Worm (Caenorhabditis elegans) whole organism, early embryonic: ENCODE measurements around the gene acbp-3.
A peak's percentile ranks its signal among the peaks of the same experiment; 100 is the strongest.

ENCODE experiments used
- B0310.2 ChIP-seq: sonication (generic microtip); optimal IDR thresholded peaks from 2 replicates; lab custom pipeline; 2016; ENCODE audit warnings: mild to moderate bottlenecking, missing genetic modification characterization, missing compliant biosample characterization
- F13C5.2 ChIP-seq: sonication (generic microtip); optimal IDR thresholded peaks from 2 replicates; lab custom pipeline; 2017; ENCODE audit warnings: mild to moderate bottlenecking, missing genetic modification characterization, inconsistent platforms, missing compliant biosample characterization
- aly-1 ChIP-seq: sonication (generic microtip); optimal IDR thresholded peaks from 2 replicates; lab custom pipeline; 2016; ENCODE audit warnings: missing genetic modification characterization, missing compliant biosample characterization
- ama-1 ChIP-seq: fragments of 150-350 bp; optimal IDR thresholded peaks from 2 replicates; lab custom pipeline; 2014
- ceh-13 ChIP-seq: fragments of 200-800 bp; sonication (Bioruptor generic); optimal IDR thresholded peaks from 2 replicates; lab custom pipeline; 2018; ENCODE audit warnings: mild to moderate bottlenecking, missing genetic modification characterization, missing compliant biosample characterization
- ceh-36 ChIP-seq: sonication (generic microtip); optimal IDR thresholded peaks from 2 replicates; lab custom pipeline; 2016; ENCODE audit warnings: missing genetic modification characterization, inconsistent platforms, missing compliant biosample characterization
- ets-7 ChIP-seq: sonication (generic microtip); optimal IDR thresholded peaks from 2 replicates; lab custom pipeline; 2016; ENCODE audit warnings: missing genotype, missing genetic modification characterization, missing compliant biosample characterization
- flt-1 ChIP-seq: fragments of 200-800 bp; sonication (Bioruptor generic); IDR thresholded peaks from 2 replicates; pipeline ENCODE4 v1.3.6; 2022; ENCODE audit warnings: missing genetic modification characterization, missing compliant biosample characterization
- hmbx-1 ChIP-seq: sonication (generic microtip); optimal IDR thresholded peaks from 2 replicates; lab custom pipeline; 2016; ENCODE audit warnings: mild to moderate bottlenecking, missing genetic modification characterization, missing compliant biosample characterization
- hmg-4 ChIP-seq: fragments of 200-800 bp; sonication (Bioruptor generic); optimal IDR thresholded peaks from 2 replicates; lab custom pipeline; 2018; ENCODE audit warnings: mild to moderate bottlenecking, missing genetic modification characterization, missing compliant biosample characterization
- hnd-1 ChIP-seq: sonication (generic microtip); optimal IDR thresholded peaks from 2 replicates; lab custom pipeline; 2016; ENCODE audit warnings: missing genetic modification characterization, missing compliant biosample characterization
- pes-1 ChIP-seq: fragments of 200-800 bp; sonication (Bioruptor generic); IDR thresholded peaks from 2 replicates; pipeline ENCODE4 v1.3.6; 2022; ENCODE audit warnings: missing genetic modification reagents, missing genetic modification characterization, missing compliant biosample characterization
- scrt-1 ChIP-seq: fragments of 200-800 bp; sonication (Bioruptor generic); IDR thresholded peaks from 2 replicates; pipeline ENCODE4 v1.3.6; 2022; ENCODE audit warnings: missing genetic modification characterization, missing compliant biosample characterization
- sea-1 ChIP-seq: fragments of 200-800 bp; sonication (Bioruptor generic); conservative IDR thresholded peaks from 2 replicates; pipeline ENCODE4 v1.3.6; 2022; ENCODE audit warnings: missing genetic modification characterization, missing compliant biosample characterization
- tbx-11 ChIP-seq: fragments of 200-800 bp; sonication (Bioruptor generic); IDR thresholded peaks from 2 replicates; pipeline ENCODE4 v1.3.6; 2022; ENCODE audit warnings: missing genetic modification characterization, missing compliant biosample characterization
- tbx-37 ChIP-seq: fragments of 200-800 bp; sonication (Bioruptor generic); conservative IDR thresholded peaks from 2 replicates; pipeline ENCODE4 v1.3.6; 2022; ENCODE audit warnings: missing genetic modification reagents, missing genetic modification characterization, missing compliant biosample characterization
- tra-4 ChIP-seq: sonication (generic microtip); optimal IDR thresholded peaks from 2 replicates; lab custom pipeline; 2017; ENCODE audit warnings: missing genetic modification characterization, missing compliant biosample characterization

The acbp-3 gene

ce11 chrX:10924031-10924430, 21.0 kb downstream of the acbp-3 start:
- no peak for TF ChIP-seq hmbx-1 (tag; lab: Kevin White, UChicago)
- TF ChIP-seq tbx-11 (GFP tag; lab: Robert Waterston, UW), result no peak
- no peak for TF ChIP-seq sea-1 (GFP tag; lab: Robert Waterston, UW)

- TF ChIP-seq aly-1 (tag; lab: Kevin White, UChicago), result peak; percentile 30
- no peak for TF ChIP-seq hmbx-1 (tag; lab: Kevin White, UChicago)
- TF ChIP-seq ceh-13 (GFP tag; lab: Kevin White, UChicago), result no peak
These were observed 24.1 kb downstream of the acbp-3 start for ce11 chrX:10927136-10927535.

- TF ChIP-seq ama-1, result no peak
- TF ChIP-seq pes-1 (GFP tag; lab: Robert Waterston, UW), result no peak
- no peak for TF ChIP-seq aly-1 (tag; lab: Kevin White, UChicago)
- TF ChIP-seq ets-7, result no peak
- TF ChIP-seq tbx-11 (GFP tag; lab: Robert Waterston, UW), result no peak
- TF ChIP-seq sea-1 (GFP tag; lab: Robert Waterston, UW), result no peak
- no peak for TF ChIP-seq hnd-1 (tag; lab: Kevin White, UChicago)
- no peak for TF ChIP-seq F13C5.2
- no peak for TF ChIP-seq flt-1 (GFP tag; lab: Robert Waterston, UW)
- TF ChIP-seq scrt-1 (GFP tag; lab: Robert Waterston, UW), result no peak
These were observed 26.0 kb downstream of the acbp-3 start, which contains the start of gene dgn-1 for ce11 chrX:10928948-10929563. Gene dgn-1 (minus strand): TSS chrX:10928998.

- TF ChIP-seq tra-4 (tag; lab: Kevin White, UChicago) (no peak), hmg-4 (GFP tag; lab: Kevin White, UChicago) (peak; percentile 18), flt-1 (GFP tag; lab: Robert Waterston, UW) (no peak)
These were observed 29.0 kb downstream of the acbp-3 start for ce11 chrX:10932087-10932486.

- no peak for TF ChIP-seq tbx-37 (GFP tag; lab: Robert Waterston, UW)
- no peak for TF ChIP-seq hnd-1 (tag; lab: Kevin White, UChicago)
- no peak for TF ChIP-seq tra-4 (tag; lab: Kevin White, UChicago)
- no peak for TF ChIP-seq hmbx-1 (tag; lab: Kevin White, UChicago)
- no peak for TF ChIP-seq ceh-13 (GFP tag; lab: Kevin White, UChicago)
- TF ChIP-seq flt-1 (GFP tag; lab: Robert Waterston, UW), result no peak
- no peak for TF ChIP-seq aly-1 (tag; lab: Kevin White, UChicago)
- TF ChIP-seq sea-1 (GFP tag; lab: Robert Waterston, UW), result no peak
- TF ChIP-seq hmg-4 (GFP tag; lab: Kevin White, UChicago), result no peak
- TF ChIP-seq ceh-36 (tag; lab: Kevin White, UChicago), result no peak
- TF ChIP-seq F13C5.2, result no peak
- TF ChIP-seq scrt-1 (GFP tag; lab: Robert Waterston, UW), result no peak
- TF ChIP-seq ama-1, result no peak
- no peak for TF ChIP-seq tbx-11 (GFP tag; lab: Robert Waterston, UW)
- no peak for TF ChIP-seq B0310.2
These were observed 30.4 kb downstream of the acbp-3 start for ce11 chrX:10933308-10934014.

ce11 chrX:10941255-10941654, 38.2 kb downstream of the acbp-3 start, which contains the start of gene pho-7:
Gene pho-7 (minus strand): TSS chrX:10941355.
- TF ChIP-seq hmbx-1 (tag; lab: Kevin White, UChicago), result no peak
- TF ChIP-seq F13C5.2, result no peak
- TF ChIP-seq hmg-4 (GFP tag; lab: Kevin White, UChicago), result no peak
- TF ChIP-seq ets-7, result no peak
- TF ChIP-seq tra-4 (tag; lab: Kevin White, UChicago), result no peak
- TF ChIP-seq B0310.2, result no peak
- no peak for TF ChIP-seq aly-1 (tag; lab: Kevin White, UChicago)
- TF ChIP-seq pes-1 (GFP tag; lab: Robert Waterston, UW), result no peak
- TF ChIP-seq ama-1, result no peak

- TF ChIP-seq tbx-11 (GFP tag; lab: Robert Waterston, UW) (no peak), ets-7 (no peak), aly-1 (tag; lab: Kevin White, UChicago) (no peak), hnd-1 (tag; lab: Kevin White, UChicago) (no peak), hmg-4 (GFP tag; lab: Kevin White, UChicago) (no peak), flt-1 (GFP tag; lab: Robert Waterston, UW) (no peak), hmbx-1 (tag; lab: Kevin White, UChicago) (no peak), tbx-37 (GFP tag; lab: Robert Waterston, UW) (no peak), B0310.2 (no peak), F13C5.2 (no peak), scrt-1 (GFP tag; lab: Robert Waterston, UW) (no peak), ceh-36 (tag; lab: Kevin White, UChicago) (no peak), tra-4 (tag; lab: Kevin White, UChicago) (no peak)
These were observed 45.8 kb downstream of the acbp-3 start, which contains the start of gene T21B6.3 for ce11 chrX:10948852-10949251. Gene T21B6.3 (minus strand): TSS chrX:10948952.

- TF ChIP-seq tbx-37 (GFP tag; lab: Robert Waterston, UW) (no peak), flt-1 (GFP tag; lab: Robert Waterston, UW) (no peak), ama-1 (no peak), tra-4 (tag; lab: Kevin White, UChicago) (no peak)
These were observed 48.1 kb downstream of the acbp-3 start, which contains the start of gene K09C8.7 for ce11 chrX:10951168-10951567. Gene K09C8.7 (minus strand): TSS chrX:10951393.
